Fruit fly (Drosophila melanogaster) whole organism, embryonic: ENCODE results near the gene Arl5.
A peak's percentile ranks its signal among the peaks of the same experiment; 100 is the strongest.

Experiments used
- Adf1 ChIP-seq: fragments of 200-800 bp; sonication (Bioruptor generic); IDR thresholded peaks from 2 replicates; pipeline ENCODE4 v1.3.6; 2022; ENCODE audit warnings: missing biosample characterization, missing genetic modification characterization
- Antp ChIP-seq: fragments of 200-800 bp; sonication (Bioruptor generic); optimal IDR thresholded peaks from 3 replicates; lab custom pipeline; 2016; ENCODE audit warnings: missing biosample characterization, missing genetic modification characterization
- C15 ChIP-seq: fragments of 200-800 bp; sonication (Bioruptor generic); IDR thresholded peaks from 3 replicates; pipeline ENCODE4 v1.3.6; 2022; ENCODE audit warnings: missing biosample characterization, missing genetic modification characterization
- CG10366 ChIP-seq: fragments of 200-800 bp; sonication (Bioruptor generic); IDR thresholded peaks from 2 replicates; pipeline ENCODE4 v1.3.6; 2022; ENCODE audit warnings: missing biosample characterization, missing genetic modification characterization
- CG10565 ChIP-seq: fragments of 200-800 bp; sonication (Bioruptor generic); optimal IDR thresholded peaks from 3 replicates; lab custom pipeline; 2016; ENCODE audit warnings: missing biosample characterization, mild to moderate bottlenecking, missing genetic modification characterization
- CG11247 ChIP-seq: fragments of 200-800 bp; sonication (Bioruptor generic); IDR thresholded peaks from 2 replicates; pipeline ENCODE4 v1.3.6; 2022; ENCODE audit warnings: missing biosample characterization, missing genetic modification characterization
- CG11560 ChIP-seq: fragments of 200-800 bp; sonication (Bioruptor generic); IDR thresholded peaks from 3 replicates; pipeline ENCODE4 v1.3.6; 2022; ENCODE audit warnings: missing biosample characterization, missing genetic modification characterization
- CG12155 ChIP-seq: fragments of 200-800 bp; sonication (Bioruptor generic); optimal IDR thresholded peaks from 3 replicates; lab custom pipeline; 2016; ENCODE audit warnings: missing biosample characterization, missing genetic modification characterization
- CG14014 ChIP-seq: fragments of 200-800 bp; sonication (Bioruptor generic); IDR thresholded peaks from 2 replicates; pipeline ENCODE4 v1.3.6; 2022; ENCODE audit warnings: missing biosample characterization, missing genetic modification characterization
- CG14441 ChIP-seq: fragments of 200-800 bp; sonication (Bioruptor generic); IDR thresholded peaks from 2 replicates; pipeline ENCODE4 v1.3.6; 2022; ENCODE audit warnings: missing biosample characterization, missing genetic modification characterization
- CG15269 ChIP-seq: fragments of 200-800 bp; sonication (Bioruptor generic); optimal IDR thresholded peaks from 2 replicates; lab custom pipeline; 2018; ENCODE audit warnings: missing biosample characterization, mild to moderate bottlenecking, missing genetic modification characterization, moderate library complexity
- CG16779 ChIP-seq: fragments of 200-800 bp; sonication (Bioruptor generic); IDR thresholded peaks from 2 replicates; pipeline ENCODE4 v1.3.6; 2022; ENCODE audit warnings: missing biosample characterization, missing genetic modification characterization
- CG16863 ChIP-seq: fragments of 200-800 bp; sonication (Bioruptor generic); optimal IDR thresholded peaks from 3 replicates; lab custom pipeline; 2016; ENCODE audit warnings: missing biosample characterization, missing genetic modification characterization
- CG2120 ChIP-seq: fragments of 200-800 bp; sonication (Bioruptor generic); optimal IDR thresholded peaks from 3 replicates; lab custom pipeline; 2016; ENCODE audit warnings: missing biosample characterization, missing genetic modification characterization
- CG30403 ChIP-seq: fragments of 200-800 bp; sonication (Bioruptor generic); optimal IDR thresholded peaks from 3 replicates; lab custom pipeline; 2016; ENCODE audit warnings: missing biosample characterization, missing genetic modification characterization
- CG32532 ChIP-seq: fragments of 200-800 bp; sonication (Bioruptor generic); IDR thresholded peaks from 2 replicates; pipeline ENCODE4 v1.3.6; 2022; ENCODE audit warnings: missing biosample characterization, missing genetic modification characterization
- CG32767 ChIP-seq: fragments of 200-800 bp; sonication (Bioruptor generic); IDR thresholded peaks from 2 replicates; pipeline ENCODE4 v1.3.6; 2022; ENCODE audit warnings: missing biosample characterization, missing genetic modification characterization
- CG42726 ChIP-seq: fragments of 200-800 bp; sonication (Bioruptor generic); IDR thresholded peaks from 2 replicates; pipeline ENCODE4 v1.3.6; 2022; ENCODE audit warnings: missing biosample characterization, missing genetic modification characterization; ENCODE audit not compliant: partially characterized antibody
- CG4404 ChIP-seq: fragments of 200-800 bp; sonication (Bioruptor generic); IDR thresholded peaks from 2 replicates; pipeline ENCODE4 v1.3.6; 2022; ENCODE audit warnings: missing biosample characterization, missing genetic modification characterization
- CG6175 ChIP-seq: fragments of 200-800 bp; sonication (Bioruptor generic); IDR thresholded peaks from 3 replicates; pipeline ENCODE4 v1.3.6; 2022; ENCODE audit warnings: missing biosample characterization, missing genetic modification characterization
- CG6654 ChIP-seq: fragments of 200-800 bp; sonication (Bioruptor generic); optimal IDR thresholded peaks from 2 replicates; lab custom pipeline; 2017; ENCODE audit warnings: missing biosample characterization, mild to moderate bottlenecking, missing genetic modification characterization
- CG8281 ChIP-seq: fragments of 200-800 bp; sonication (Bioruptor generic); optimal IDR thresholded peaks from 2 replicates; lab custom pipeline; 2018; ENCODE audit warnings: missing biosample characterization, mild to moderate bottlenecking, missing genetic modification characterization, moderate library complexity
- CG9932 ChIP-seq: fragments of 200-800 bp; sonication (Bioruptor generic); IDR thresholded peaks from 2 replicates; pipeline ENCODE4 v1.3.6; 2022; ENCODE audit warnings: missing biosample characterization, missing genetic modification characterization
- CrebB ChIP-seq: fragments of 200-800 bp; sonication (Bioruptor generic); optimal IDR thresholded peaks from 3 replicates; lab custom pipeline; 2018; ENCODE audit warnings: missing biosample characterization, mild to moderate bottlenecking, missing genetic modification characterization
- Dip3 ChIP-seq: fragments of 200-800 bp; sonication (Bioruptor generic); optimal IDR thresholded peaks from 3 replicates; lab custom pipeline; 2016; ENCODE audit warnings: missing biosample characterization, missing genetic modification characterization
- Dref ChIP-seq: fragments of 200-800 bp; sonication (Bioruptor generic); IDR thresholded peaks from 2 replicates; pipeline ENCODE4 v1.3.6; 2022; ENCODE audit warnings: missing biosample characterization, missing genetic modification characterization
- Drgx ChIP-seq: fragments of 200-800 bp; sonication (Bioruptor generic); IDR thresholded peaks from 2 replicates; pipeline ENCODE4 v1.3.6; 2022; ENCODE audit warnings: missing biosample characterization, missing genetic modification characterization
- Ets65A ChIP-seq: fragments of 200-800 bp; sonication (Bioruptor generic); peaks from one replicate; lab custom pipeline; 2016; ENCODE audit warnings: missing biosample characterization, missing genetic modification characterization
- Fer1 ChIP-seq: fragments of 200-800 bp; sonication (Bioruptor generic); optimal IDR thresholded peaks from 2 replicates; lab custom pipeline; 2017; ENCODE audit warnings: missing biosample characterization, mild to moderate bottlenecking, missing genetic modification characterization
- Fer3 ChIP-seq: fragments of 200-800 bp; sonication (Bioruptor generic); optimal IDR thresholded peaks from 2 replicates; lab custom pipeline; 2018; ENCODE audit warnings: missing biosample characterization, mild to moderate bottlenecking, missing genetic modification characterization, moderate library complexity
- HHEX ChIP-seq: fragments of 200-800 bp; sonication (Bioruptor generic); optimal IDR thresholded peaks from 3 replicates; lab custom pipeline; 2017; ENCODE audit warnings: missing biosample characterization, mild to moderate bottlenecking, missing genetic modification characterization, missing genetic modification reagents
- Hr39 ChIP-seq: fragments of >200 bp; optimal IDR thresholded peaks from 2 replicates; lab custom pipeline; 2017
- Med ChIP-seq: fragments of 200-800 bp; sonication (Bioruptor generic); peaks from one replicate; lab custom pipeline; 2016; ENCODE audit warnings: missing biosample characterization, missing genetic modification characterization, mild to moderate bottlenecking, inconsistent platforms, moderate library complexity
- Meics ChIP-seq: fragments of 200-800 bp; sonication (Bioruptor generic); optimal IDR thresholded peaks from 2 replicates; lab custom pipeline; 2017; ENCODE audit warnings: missing biosample characterization, mild to moderate bottlenecking, missing genetic modification characterization
- Opbp ChIP-seq: fragments of 200-800 bp; sonication (Bioruptor generic); IDR thresholded peaks from 3 replicates; pipeline ENCODE4 v1.3.6; 2022; ENCODE audit warnings: missing biosample characterization, missing genetic modification characterization; ENCODE audit not compliant: partially characterized antibody
- PHDP ChIP-seq: fragments of 200-800 bp; sonication (Bioruptor generic); optimal IDR thresholded peaks from 3 replicates; lab custom pipeline; 2018; ENCODE audit warnings: missing biosample characterization, mild to moderate bottlenecking, missing genetic modification characterization, moderate library complexity
- Six4 ChIP-seq: fragments of 200-800 bp; sonication (Bioruptor generic); optimal IDR thresholded peaks from 2 replicates; lab custom pipeline; 2016; ENCODE audit warnings: missing biosample characterization, missing genetic modification characterization
- Taf1 ChIP-seq: fragments of 200-800 bp; sonication (Bioruptor generic); IDR thresholded peaks from 2 replicates; pipeline ENCODE4 v1.3.6; 2022; ENCODE audit warnings: missing biosample characterization, missing genetic modification characterization
- Xbp1 ChIP-seq: fragments of 200-800 bp; sonication (Bioruptor generic); optimal IDR thresholded peaks from 3 replicates; lab custom pipeline; 2016; ENCODE audit warnings: missing biosample characterization, mild to moderate bottlenecking, missing genetic modification characterization
- ab ChIP-seq: fragments of 200-800 bp; sonication (Bioruptor generic); optimal IDR thresholded peaks from 2 replicates; lab custom pipeline; 2016; ENCODE audit warnings: missing biosample characterization, missing genetic modification characterization
- al ChIP-seq: fragments of 200-800 bp; sonication (Bioruptor generic); IDR thresholded peaks from 2 replicates; pipeline ENCODE4 v1.3.6; 2022; ENCODE audit warnings: missing biosample characterization, missing genetic modification characterization
- ato ChIP-seq: fragments of 200-800 bp; sonication (Bioruptor generic); IDR thresholded peaks from 2 replicates; pipeline ENCODE4 v1.3.6; 2022; ENCODE audit warnings: missing biosample characterization, missing genetic modification characterization; ENCODE audit not compliant: partially characterized antibody
- az2 ChIP-seq: fragments of 200-800 bp; sonication (Bioruptor generic); optimal IDR thresholded peaks from 3 replicates; lab custom pipeline; 2016; ENCODE audit warnings: missing biosample characterization, missing genetic modification characterization
- btn ChIP-seq: fragments of 200-800 bp; sonication (Bioruptor generic); optimal IDR thresholded peaks from 2 replicates; lab custom pipeline; 2016; ENCODE audit warnings: missing biosample characterization, missing genetic modification characterization
- ci ChIP-seq: fragments of 200-800 bp; sonication (Bioruptor generic); IDR thresholded peaks from 3 replicates; pipeline ENCODE4 v1.3.6; 2022; ENCODE audit warnings: missing biosample characterization, missing genetic modification characterization
- disco-r ChIP-seq: fragments of 200-800 bp; sonication (Bioruptor generic); optimal IDR thresholded peaks from 2 replicates; lab custom pipeline; 2016; ENCODE audit warnings: missing biosample characterization, missing genetic modification characterization
- dm ChIP-seq: fragments of 200-800 bp; sonication (Bioruptor generic); optimal IDR thresholded peaks from 3 replicates; lab custom pipeline; 2016; ENCODE audit warnings: missing biosample characterization, missing genetic modification characterization
- dmrt11E ChIP-seq: fragments of 200-800 bp; sonication (Bioruptor generic); optimal IDR thresholded peaks from 3 replicates; lab custom pipeline; 2018; ENCODE audit warnings: missing biosample characterization, mild to moderate bottlenecking, missing genetic modification characterization, moderate library complexity
- grau ChIP-seq: fragments of 200-800 bp; optimal IDR thresholded peaks from 3 replicates; lab custom pipeline; 2019; ENCODE audit warnings: missing biosample characterization, mild to moderate bottlenecking, missing genetic modification characterization, moderate library complexity
- ranshi ChIP-seq: fragments of 200-800 bp; sonication (Bioruptor generic); IDR thresholded peaks from 2 replicates; pipeline ENCODE4 v1.3.6; 2022; ENCODE audit warnings: missing biosample characterization, missing genetic modification characterization
- rib ChIP-seq: fragments of 200-800 bp; sonication (Bioruptor generic); IDR thresholded peaks from 2 replicates; pipeline ENCODE4 v1.3.6; 2022; ENCODE audit warnings: missing biosample characterization, missing genetic modification characterization
- sug ChIP-seq: fragments of 200-800 bp; optimal IDR thresholded peaks from 2 replicates; lab custom pipeline; 2019; ENCODE audit warnings: missing biosample characterization, mild to moderate bottlenecking, missing genetic modification characterization, moderate library complexity
- z ChIP-seq: fragments of 200-800 bp; sonication (Bioruptor generic); IDR thresholded peaks from 3 replicates; pipeline ENCODE4 v1.3.6; 2022; ENCODE audit warnings: missing biosample characterization, missing genetic modification characterization

Gene Arl5

DNA sequence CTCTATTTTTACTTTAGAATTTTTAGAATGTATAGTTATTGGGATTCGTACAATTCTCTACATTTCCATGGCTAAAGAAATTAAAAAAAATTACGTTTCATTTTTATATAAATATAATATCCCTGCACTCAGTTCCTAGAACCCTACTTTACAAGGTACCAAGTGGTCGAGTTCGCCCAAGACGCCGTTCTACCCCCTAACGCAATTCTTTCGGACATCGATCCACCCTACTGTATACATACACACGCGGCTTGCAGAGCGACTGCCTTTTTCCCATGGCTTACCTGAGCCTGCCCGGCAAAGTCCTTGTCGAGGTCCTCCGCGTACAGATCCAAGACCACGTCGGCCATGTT is 15.1 kb upstream of the Arl5 start (continued):
- TF ChIP-seq CG14014 (GFP tag; lab: Robert Waterston, UW) = 0 out of 2 replicates have a peak, but pooled peaks have one; percentile 8
- TF ChIP-seq HHEX (GFP tag; lab: Kevin White, UChicago) = peak; percentile 4
- TF ChIP-seq az2 = peak; percentile 16
- TF ChIP-seq dm (GFP tag; lab: Kevin White, UChicago) = peak; percentile 45
- TF ChIP-seq Xbp1 (GFP tag; lab: Kevin White, UChicago) = peak; percentile 47
- no peak for TF ChIP-seq CG16863
- TF ChIP-seq CG11560 (tag; lab: Robert Waterston, UW) = no peak
- 0 out of 2 replicates have a peak, but pooled peaks have one; percentile 36 for TF ChIP-seq ranshi
- TF ChIP-seq z = 0 out of 3 replicates have a peak, but pooled peaks have one; percentile 19
- TF ChIP-seq Meics (GFP tag; lab: Kevin White, UChicago) = peak; percentile 51
- TF ChIP-seq CG32532 = peak; percentile 53
- TF ChIP-seq PHDP (tag; lab: Kevin White, UChicago) = peak; percentile 0
- TF ChIP-seq CG12155 (GFP tag; lab: Kevin White, UChicago) = peak; percentile 2
- peak; percentile 46 for TF ChIP-seq Fer1
- peak; percentile 21 for TF ChIP-seq Fer3
- peak; percentile 14 for TF ChIP-seq grau (tag; lab: Kevin White, UChicago)
- no peak for TF ChIP-seq CG8281 (tag; lab: Kevin White, UChicago)
- peak; percentile 56; the same call in 1 of the 2 replicates for TF ChIP-seq CG14441 (GFP tag; lab: Robert Waterston, UW)
- peak; percentile 32 for TF ChIP-seq CG15269 (tag; lab: Kevin White, UChicago)
- TF ChIP-seq rib (GFP tag; lab: Robert Waterston, UW) = no peak
- TF ChIP-seq Drgx = peak; percentile 27; the same call in 1 of the 2 replicates
- peak; percentile 15; the same call in 1 of the 2 replicates for TF ChIP-seq CG10366 (GFP tag; lab: Robert Waterston, UW)
- no peak for TF ChIP-seq dmrt11E (tag; lab: Kevin White, UChicago)
- TF ChIP-seq ato (GFP tag; lab: Robert Waterston, UW) = no peak
- no peak for TF ChIP-seq CG4404 (GFP tag; lab: Robert Waterston, UW)
- peak; percentile 0 for TF ChIP-seq Six4 (GFP tag; lab: Kevin White, UChicago)
- TF ChIP-seq CG2120 (GFP tag; lab: Kevin White, UChicago) = peak; percentile 53
- peak; percentile 47; the same call in 1 of the 2 replicates for TF ChIP-seq Taf1 (GFP tag; lab: Robert Waterston, UW)
- peak; percentile 85 for TF ChIP-seq Med
- 0 out of 2 replicates have a peak, but pooled peaks have one; percentile 4 for TF ChIP-seq al
- peak; percentile 11 for TF ChIP-seq CrebB (tag; lab: Kevin White, UChicago)

DNA sequence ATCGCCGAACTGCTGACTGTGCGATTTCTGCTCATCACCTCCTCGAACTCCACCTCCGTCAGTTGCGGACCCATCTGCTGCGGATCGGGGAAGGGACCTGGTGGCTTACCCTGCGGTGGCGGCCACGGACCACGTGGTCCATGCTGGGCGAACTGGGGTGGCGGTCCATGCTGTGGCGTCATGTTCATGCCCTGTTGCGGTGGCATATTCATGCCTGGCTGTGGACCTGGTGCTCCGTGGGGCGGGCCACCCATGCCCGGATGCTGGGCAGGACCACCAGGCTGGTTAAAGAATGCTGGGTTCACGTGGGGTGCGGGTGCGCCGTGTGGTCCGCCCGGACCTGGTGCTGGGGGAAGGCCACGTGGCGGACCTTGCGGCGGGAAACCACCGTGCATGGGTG is 12.7 kb upstream of the Arl5 start:
- TF ChIP-seq CG32767 (GFP tag; lab: Robert Waterston, UW) (no peak), Dip3 (GFP tag; lab: Kevin White, UChicago) (no peak), CG16779 (no peak), disco-r (GFP tag; lab: Kevin White, UChicago) (no peak), ab (no peak), CG9932 (GFP tag; lab: Robert Waterston, UW) (peak; percentile 10; the same call in 1 of the 2 replicates), rib (GFP tag; lab: Robert Waterston, UW) (no peak), Taf1 (GFP tag; lab: Robert Waterston, UW) (no peak), Hr39 (lab: Kevin White, UChicago) (peak; percentile 19), ci (GFP tag; lab: Robert Waterston, UW) (0 out of 3 replicates have a peak, but pooled peaks have one; percentile 21), Adf1 (GFP tag; lab: Robert Waterston, UW) (no peak), C15 (GFP tag; lab: Robert Waterston, UW) (no peak), CG6654 (GFP tag; lab: Kevin White, UChicago) (no peak), CG10565 (GFP tag; lab: Kevin White, UChicago) (no peak), CG42726 (GFP tag; lab: Robert Waterston, UW) (no peak), Ets65A (GFP tag; lab: Kevin White, UChicago) (peak; percentile 91), Antp (GFP tag; lab: Kevin White, UChicago) (no peak), CG11247 (GFP tag; lab: Robert Waterston, UW) (0 out of 2 replicates have a peak, but pooled peaks have one; percentile 24), Opbp (GFP tag; lab: Robert Waterston, UW) (no peak), CG30403 (no peak), CG6175 (GFP tag; lab: Robert Waterston, UW) (no peak), sug (tag; lab: Kevin White, UChicago) (no peak), Dref (GFP tag; lab: Robert Waterston, UW) (no peak), btn (GFP tag; lab: Kevin White, UChicago) (no peak)
